Worm (Caenorhabditis elegans) whole organism, late embryonic: ENCODE data around the gene lgc-43.

Source experiments
- C08G9.2 ChIP-seq: sonication (generic microtip); optimal IDR thresholded peaks from 2 replicates; lab custom pipeline; 2016; ENCODE audit warnings: mild to moderate bottlenecking, missing genetic modification characterization, moderate library complexity, missing compliant biosample characterization
- K02D7.2 ChIP-seq: sonication (generic microtip); optimal IDR thresholded peaks from 2 replicates; lab custom pipeline; 2017; ENCODE audit warnings: mild to moderate bottlenecking, missing genetic modification characterization, missing compliant biosample characterization
- ceh-19 ChIP-seq: fragments of 200-800 bp; sonication (Bioruptor generic); optimal IDR thresholded peaks from 2 replicates; lab custom pipeline; 2018; ENCODE audit warnings: mild to moderate bottlenecking, missing genetic modification characterization, missing compliant biosample characterization
- ceh-2 ChIP-seq: sonication (generic microtip); optimal IDR thresholded peaks from 2 replicates; lab custom pipeline; 2016; ENCODE audit warnings: missing genotype, missing genetic modification characterization, missing compliant biosample characterization
- elt-4 ChIP-seq: sonication (generic microtip); optimal IDR thresholded peaks from 2 replicates; lab custom pipeline; 2016; ENCODE audit warnings: missing genetic modification characterization, missing compliant biosample characterization
- fkh-10 ChIP-seq: fragments of 150-350 bp; optimal IDR thresholded peaks from 2 replicates; lab custom pipeline; 2014; ENCODE audit warnings: missing biosample characterization, missing genetic modification reagents, missing genetic modification characterization
- nfya-1 ChIP-seq: sonication (generic microtip); optimal IDR thresholded peaks from 2 replicates; lab custom pipeline; 2017; ENCODE audit warnings: missing genetic modification characterization, mild to moderate bottlenecking, missing compliant biosample characterization, antibody characterized with exemption, moderate library complexity
- npax-4 ChIP-seq: sonication (generic microtip); optimal IDR thresholded peaks from 2 replicates; lab custom pipeline; 2016; ENCODE audit warnings: missing genetic modification characterization, missing compliant biosample characterization
- pqm-1 ChIP-seq: sonication (generic microtip); optimal IDR thresholded peaks from 2 replicates; lab custom pipeline; 2016; ENCODE audit warnings: missing genetic modification characterization, missing compliant biosample characterization
- pros-1 ChIP-seq: fragments of 150-350 bp; optimal IDR thresholded peaks from 2 replicates; lab custom pipeline; 2014; ENCODE audit warnings: missing biosample characterization, missing genetic modification reagents, missing genetic modification characterization
- sox-2 ChIP-seq: fragments of 200-800 bp; sonication (Bioruptor generic); IDR thresholded peaks from 2 replicates; pipeline ENCODE4 v1.3.6; 2022; ENCODE audit warnings: missing genetic modification reagents, missing genetic modification characterization, missing compliant biosample characterization
- tbx-7 ChIP-seq: sonication (generic microtip); optimal IDR thresholded peaks from 2 replicates; lab custom pipeline; 2016; ENCODE audit warnings: missing genotype, missing genetic modification characterization, missing compliant biosample characterization
- unc-86 ChIP-seq: sonication (generic microtip); optimal IDR thresholded peaks from 2 replicates; lab custom pipeline; 2016; ENCODE audit warnings: missing genetic modification characterization, missing compliant biosample characterization

DNA sequence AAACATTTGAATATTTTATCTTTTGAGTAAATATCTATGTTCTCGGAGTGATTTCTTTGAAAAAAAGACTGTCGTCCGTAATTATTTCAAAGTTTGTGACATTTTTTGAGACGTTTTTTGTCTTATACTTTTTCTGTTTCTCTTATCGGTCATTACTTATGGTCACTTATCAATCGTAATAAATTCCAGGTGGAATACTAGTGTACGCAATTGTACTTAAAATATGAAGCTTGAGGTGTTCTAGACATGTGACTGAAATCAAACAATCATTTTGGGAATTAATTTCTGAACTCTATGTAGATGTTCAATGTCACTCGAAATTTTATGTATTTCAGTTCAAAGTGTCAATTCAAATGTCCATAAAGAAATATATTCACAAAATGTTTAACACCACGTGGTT lies 36.2 kb upstream of the lgc-43 start:
- no peak for TF ChIP-seq ceh-19
- no peak for TF ChIP-seq C08G9.2
- no peak for TF ChIP-seq fkh-10 (GFP tag; lab: Kevin White, UChicago)
- no peak for TF ChIP-seq elt-4 (tag; lab: Kevin White, UChicago)
- TF ChIP-seq K02D7.2 (tag; lab: Kevin White, UChicago) = no peak
- no peak for TF ChIP-seq npax-4 (tag; lab: Kevin White, UChicago)
- TF ChIP-seq nfya-1 (tag; lab: Kevin White, UChicago) = no peak
- TF ChIP-seq pros-1 = no peak
- TF ChIP-seq unc-86 (tag; lab: Kevin White, UChicago) = no peak
- no peak for TF ChIP-seq sox-2 (GFP tag; lab: Robert Waterston, UW)
- no peak for TF ChIP-seq pqm-1 (tag; lab: Kevin White, UChicago)
- no peak for TF ChIP-seq ceh-2 (tag; lab: Kevin White, UChicago)
- TF ChIP-seq tbx-7 (tag; lab: Kevin White, UChicago) = no peak
